Worm (Caenorhabditis elegans) whole organism, late embryonic: ENCODE data around the gene Y62E10A.20.

Experiments
- F13H6.1 ChIP-seq: sonication (generic microtip); optimal IDR thresholded peaks from 2 replicates; lab custom pipeline; 2016; ENCODE audit warnings: missing genetic modification characterization, missing compliant biosample characterization
- Y22D7AL.16 ChIP-seq: sonication (generic microtip); optimal IDR thresholded peaks from 2 replicates; lab custom pipeline; 2016; ENCODE audit warnings: missing genetic modification characterization, missing compliant biosample characterization
- ceh-6 ChIP-seq: fragments of 200-800 bp; sonication (Bioruptor generic); optimal IDR thresholded peaks from 2 replicates; lab custom pipeline; 2018; ENCODE audit warnings: mild to moderate bottlenecking, missing genetic modification characterization, missing compliant biosample characterization
- dve-1 ChIP-seq: sonication (generic microtip); optimal IDR thresholded peaks from 2 replicates; lab custom pipeline; 2017; ENCODE audit warnings: antibody characterized with exemption, mild to moderate bottlenecking, missing genetic modification characterization, missing compliant biosample characterization
- gmeb-2 ChIP-seq: sonication (generic microtip); optimal IDR thresholded peaks from 2 replicates; lab custom pipeline; 2016; ENCODE audit warnings: missing genetic modification characterization, inconsistent platforms, missing compliant biosample characterization
- lin-11 ChIP-seq: fragments of 200-800 bp; sonication (Bioruptor generic); optimal IDR thresholded peaks from 2 replicates; lab custom pipeline; 2018; ENCODE audit warnings: mild to moderate bottlenecking, missing genetic modification characterization, missing compliant biosample characterization
- nfya-1 ChIP-seq: sonication (generic microtip); optimal IDR thresholded peaks from 2 replicates; lab custom pipeline; 2017; ENCODE audit warnings: missing genetic modification characterization, mild to moderate bottlenecking, missing compliant biosample characterization, antibody characterized with exemption, moderate library complexity
- odd-2 ChIP-seq: sonication (generic microtip); optimal IDR thresholded peaks from 2 replicates; lab custom pipeline; 2017; ENCODE audit warnings: antibody characterized with exemption, mild to moderate bottlenecking, missing genetic modification characterization, missing compliant biosample characterization
- pag-3 ChIP-seq: sonication (generic microtip); optimal IDR thresholded peaks from 2 replicates; lab custom pipeline; 2016; ENCODE audit warnings: missing compliant biosample characterization, missing genetic modification characterization, borderline replicate concordance
- pros-1 ChIP-seq: fragments of 150-350 bp; optimal IDR thresholded peaks from 2 replicates; lab custom pipeline; 2014; ENCODE audit warnings: missing biosample characterization, missing genetic modification reagents, missing genetic modification characterization
- sox-4 ChIP-seq: sonication (generic microtip); optimal IDR thresholded peaks from 2 replicates; lab custom pipeline; 2017; ENCODE audit warnings: mild to moderate bottlenecking, missing genetic modification characterization, inconsistent platforms, missing compliant biosample characterization
- unc-3 ChIP-seq, 2 experiments: fragments of 200-800 bp in 1 of 2; sonication (Bioruptor generic) in 1 of 2; sonication (generic microtip) in 1 of 2; conservative IDR thresholded peaks in 1 of 2; optimal IDR thresholded peaks in 1 of 2; 2 replicates each; pipeline versions ENCODE4 v1.3.6 to Lab custom; 2016 to 2022; ENCODE audit warnings: missing compliant biosample characterization in 2 of 2, missing genetic modification characterization in 2 of 2, missing genetic modification reagents in 1 of 2

- TF ChIP-seq dve-1 (tag; lab: Kevin White, UChicago) (no peak), pros-1 (tag; lab: Kevin White, UChicago) (no peak), F13H6.1 (tag; lab: Kevin White, UChicago) (no peak), gmeb-2 (no peak), unc-3 (GFP tag; conservative IDR thresholded peaks at IDR 0.05; lab: Robert Waterston, UW) (no peak), unc-3 (tag; optimal IDR thresholded peaks at IDR 0.05; lab: Kevin White, UChicago) (no peak), Y22D7AL.16 (tag; lab: Kevin White, UChicago) (no peak), odd-2 (tag; lab: Kevin White, UChicago) (no peak), ceh-6 (GFP tag; lab: Kevin White, UChicago) (no peak), pag-3 (tag; lab: Kevin White, UChicago) (no peak), sox-4 (tag; lab: Kevin White, UChicago) (no peak), lin-11 (tag; lab: Kevin White, UChicago) (no peak), nfya-1 (no peak)
Measured at ce11 chrIV:13389237-13389636, 3.3 kb upstream of the Y62E10A.20 start.
